Worm (Caenorhabditis elegans) whole organism, mixed stage, embryonic: ENCODE data around the gene rhy-1.

Source experiments
- blmp-1 ChIP-seq: fragments of 150-350 bp; optimal IDR thresholded peaks from 2 replicates; lab custom pipeline; 2014; ENCODE audit warnings: missing biosample characterization, missing genetic modification characterization
- ceh-83 ChIP-seq: fragments of 200-800 bp; sonication (Bioruptor generic); optimal IDR thresholded peaks from 2 replicates; lab custom pipeline; 2018; ENCODE audit warnings: mild to moderate bottlenecking, missing genetic modification characterization, missing compliant biosample characterization
- ces-1 ChIP-seq: fragments of 150-350 bp; optimal IDR thresholded peaks from 2 replicates; lab custom pipeline; 2014; ENCODE audit warnings: missing biosample characterization, missing genetic modification reagents, missing genetic modification characterization
- elt-1 ChIP-seq: sonication (generic microtip); optimal IDR thresholded peaks from 2 replicates; lab custom pipeline; 2017; ENCODE audit warnings: missing genetic modification characterization, mild to moderate bottlenecking, missing compliant biosample characterization, antibody characterized with exemption, moderate library complexity, borderline replicate concordance; ENCODE audit not compliant: insufficient read depth
- elt-3 ChIP-seq: fragments of 150-350 bp; optimal IDR thresholded peaks from 2 replicates; lab custom pipeline; 2014; ENCODE audit warnings: missing biosample characterization, missing genetic modification characterization
- lin-13 ChIP-seq: fragments of 150-350 bp; optimal IDR thresholded peaks from 2 replicates; lab custom pipeline; 2014; ENCODE audit warnings: missing biosample characterization, missing genetic modification characterization
- nhr-237 ChIP-seq: fragments of 150-350 bp; optimal IDR thresholded peaks from 2 replicates; lab custom pipeline; 2014; ENCODE audit warnings: missing biosample characterization, missing genetic modification characterization
- nhr-28 ChIP-seq: fragments of 150-350 bp; optimal IDR thresholded peaks from 2 replicates; lab custom pipeline; 2014; ENCODE audit warnings: missing biosample characterization, missing genetic modification characterization
- sem-2 ChIP-seq: fragments of 200-800 bp; sonication (Bioruptor generic); optimal IDR thresholded peaks from 2 replicates; lab custom pipeline; 2018; ENCODE audit warnings: mild to moderate bottlenecking, missing genetic modification characterization, missing compliant biosample characterization
- snpc-4 ChIP-seq: fragments of 150-350 bp; optimal IDR thresholded peaks from 2 replicates; lab custom pipeline; 2014; ENCODE audit warnings: missing biosample characterization, missing genetic modification characterization
- unc-39 ChIP-seq: fragments of 150-350 bp; optimal IDR thresholded peaks from 2 replicates; lab custom pipeline; 2014; ENCODE audit warnings: missing biosample characterization, missing genetic modification characterization
- ztf-11 ChIP-seq: fragments of 150-350 bp; optimal IDR thresholded peaks from 2 replicates; lab custom pipeline; 2014; ENCODE audit warnings: missing biosample characterization, missing genetic modification characterization

DNA sequence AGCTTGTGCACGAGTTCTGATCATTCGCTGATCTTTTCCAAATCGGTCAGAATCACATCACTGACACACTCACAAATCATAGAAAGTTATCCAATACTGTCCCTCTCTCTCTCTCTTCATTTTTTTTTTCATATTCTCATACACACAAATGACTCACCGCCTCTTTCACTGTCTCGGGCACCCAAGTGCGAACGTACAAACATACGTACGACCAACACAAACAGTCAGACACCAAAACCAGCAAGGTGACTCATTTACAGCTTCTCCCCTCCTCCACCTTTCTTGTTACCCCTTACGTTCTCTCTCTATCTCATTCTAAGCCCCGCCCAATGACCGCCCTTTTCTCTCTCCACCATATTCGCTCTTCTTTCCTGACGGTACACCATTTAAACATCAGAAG, 34.2 kb upstream of the rhy-1 start:
- TF ChIP-seq ztf-11 (tag; lab: Kevin White, UChicago), result no peak
- no peak for TF ChIP-seq snpc-4 (tag; lab: Kevin White, UChicago)
- TF ChIP-seq nhr-28 (tag; lab: Kevin White, UChicago), result no peak
- TF ChIP-seq ceh-83 (GFP tag; lab: Kevin White, UChicago), result no peak
- no peak for TF ChIP-seq sem-2
- TF ChIP-seq ces-1 (GFP tag; lab: Kevin White, UChicago), result no peak
- no peak for TF ChIP-seq lin-13
- no peak for TF ChIP-seq unc-39 (tag; lab: Kevin White, UChicago)
- TF ChIP-seq elt-3 (tag; lab: Kevin White, UChicago), result no peak
- no peak for TF ChIP-seq blmp-1 (tag; lab: Kevin White, UChicago)
- TF ChIP-seq nhr-237 (tag; lab: Kevin White, UChicago), result no peak
- no peak for TF ChIP-seq elt-1 (tag; lab: Kevin White, UChicago)
